Fruit fly (Drosophila melanogaster) whole organism, prepupa: ENCODE data around the gene Acp65Aa.

Experiments used
- Blimp-1 ChIP-seq: fragments of 200-800 bp; sonication (Bioruptor generic); optimal IDR thresholded peaks from 3 replicates; lab custom pipeline; 2017; ENCODE audit warnings: missing biosample characterization, missing genetic modification characterization, mild to moderate bottlenecking, moderate library complexity, missing genetic modification reagents
- CG10631 ChIP-seq: fragments of 200-800 bp; sonication (Bioruptor generic); optimal IDR thresholded peaks from 2 replicates; lab custom pipeline; 2016; ENCODE audit warnings: missing biosample characterization, missing genetic modification characterization
- CG11294 ChIP-seq: fragments of 200-800 bp; sonication (Bioruptor generic); IDR thresholded peaks from 2 replicates; pipeline ENCODE4 v1.3.6; 2022; ENCODE audit warnings: missing biosample characterization, missing genetic modification characterization
- CG11762 ChIP-seq: fragments of 200-800 bp; sonication (Bioruptor generic); optimal IDR thresholded peaks from 3 replicates; lab custom pipeline; 2016; ENCODE audit warnings: missing biosample characterization, missing genetic modification characterization; ENCODE audit not compliant: insufficient read depth
- CG15336 ChIP-seq: fragments of 200-800 bp; sonication (Bioruptor generic); IDR thresholded peaks from 2 replicates; pipeline ENCODE4 v1.3.6; 2022; ENCODE audit warnings: missing biosample characterization, missing genetic modification characterization
- CG31627 ChIP-seq: fragments of 200-800 bp; sonication (Bioruptor generic); optimal IDR thresholded peaks from 3 replicates; lab custom pipeline; 2016; ENCODE audit warnings: missing biosample characterization, missing genetic modification characterization
- CG34406 ChIP-seq: fragments of 200-800 bp; sonication (Bioruptor generic); optimal IDR thresholded peaks from 3 replicates; lab custom pipeline; 2016; ENCODE audit warnings: missing biosample characterization, missing genetic modification characterization
- CG3919 ChIP-seq: fragments of 200-800 bp; sonication (Bioruptor generic); optimal IDR thresholded peaks from 3 replicates; lab custom pipeline; 2016; ENCODE audit warnings: missing biosample characterization, missing genetic modification characterization
- CG4318 ChIP-seq: fragments of 200-800 bp; sonication (Bioruptor generic); optimal IDR thresholded peaks from 3 replicates; lab custom pipeline; 2017; ENCODE audit warnings: missing biosample characterization, mild to moderate bottlenecking, missing genetic modification characterization
- CG6276 ChIP-seq: fragments of 200-800 bp; sonication (Bioruptor generic); optimal IDR thresholded peaks from 2 replicates; lab custom pipeline; 2017; ENCODE audit warnings: missing biosample characterization, mild to moderate bottlenecking, missing genetic modification characterization
- CG6808 ChIP-seq: fragments of 200-800 bp; sonication (Bioruptor generic); optimal IDR thresholded peaks from 3 replicates; lab custom pipeline; 2017; ENCODE audit warnings: missing biosample characterization, missing genetic modification characterization, mild to moderate bottlenecking, moderate library complexity, missing genetic modification reagents
- CG6854 ChIP-seq: fragments of 200-800 bp; sonication (Bioruptor generic); optimal IDR thresholded peaks from 2 replicates; lab custom pipeline; 2017; ENCODE audit warnings: missing biosample characterization, mild to moderate bottlenecking, missing genetic modification characterization
- CG7368 ChIP-seq: fragments of 200-800 bp; sonication (Bioruptor generic); optimal IDR thresholded peaks from 3 replicates; lab custom pipeline; 2016; ENCODE audit warnings: missing biosample characterization, missing genetic modification characterization
- CG8319 ChIP-seq: fragments of 200-800 bp; sonication (Bioruptor generic); optimal IDR thresholded peaks from 3 replicates; lab custom pipeline; 2016; ENCODE audit warnings: missing biosample characterization, missing genetic modification characterization
- CG8632 ChIP-seq: fragments of 200-800 bp; sonication (Bioruptor generic); optimal IDR thresholded peaks from 3 replicates; lab custom pipeline; 2016; ENCODE audit warnings: missing biosample characterization, missing genetic modification characterization
- Eip78C ChIP-seq: fragments of 200-800 bp; sonication (Bioruptor generic); peaks from one replicate; lab custom pipeline; 2016; ENCODE audit warnings: missing biosample characterization, missing genetic modification characterization
- Eip93F ChIP-seq: fragments of 200-800 bp; sonication (Bioruptor generic); optimal IDR thresholded peaks from 2 replicates; lab custom pipeline; 2016; ENCODE audit warnings: missing biosample characterization, mild to moderate bottlenecking, missing genetic modification characterization
- Ets21C ChIP-seq: fragments of 200-800 bp; sonication (Bioruptor generic); optimal IDR thresholded peaks from 3 replicates; lab custom pipeline; 2016; ENCODE audit warnings: missing biosample characterization, missing genetic modification characterization
- Ets96B ChIP-seq: fragments of 200-800 bp; optimal IDR thresholded peaks from 2 replicates; lab custom pipeline; 2019; ENCODE audit warnings: missing biosample characterization, mild to moderate bottlenecking, missing genetic modification characterization, moderate library complexity
- Hr39 ChIP-seq: fragments of 200-800 bp; sonication (Bioruptor generic); optimal IDR thresholded peaks from 2 replicates; lab custom pipeline; 2016; ENCODE audit warnings: missing biosample characterization, missing genetic modification characterization
- Hr4 ChIP-seq: fragments of 200-800 bp; sonication (Bioruptor generic); optimal IDR thresholded peaks from 3 replicates; lab custom pipeline; 2016; ENCODE audit warnings: missing biosample characterization, missing genetic modification characterization
- Met ChIP-seq: fragments of 200-800 bp; sonication (Bioruptor generic); optimal IDR thresholded peaks from 3 replicates; lab custom pipeline; 2016; ENCODE audit warnings: missing biosample characterization, missing genetic modification characterization
- OdsH ChIP-seq: fragments of 200-800 bp; sonication (Bioruptor generic); optimal IDR thresholded peaks from 3 replicates; lab custom pipeline; 2016; ENCODE audit warnings: missing biosample characterization, missing genetic modification characterization
- acj6 ChIP-seq: fragments of 200-800 bp; sonication (Bioruptor generic); optimal IDR thresholded peaks from 3 replicates; lab custom pipeline; 2016; ENCODE audit warnings: missing biosample characterization, missing genetic modification characterization
- dsx ChIP-seq: fragments of 200-800 bp; optimal IDR thresholded peaks from 3 replicates; lab custom pipeline; 2019; ENCODE audit warnings: missing biosample characterization, mild to moderate bottlenecking, missing genetic modification characterization, moderate library complexity; ENCODE audit not compliant: poor library complexity, severe bottlenecking
- eg ChIP-seq: fragments of 200-800 bp; sonication (Bioruptor generic); IDR thresholded peaks from 3 replicates; pipeline ENCODE4 v1.3.6; 2022; ENCODE audit warnings: missing biosample characterization, missing genetic modification characterization
- fkh ChIP-seq: fragments of 200-800 bp; sonication (Bioruptor generic); optimal IDR thresholded peaks from 3 replicates; lab custom pipeline; 2017; ENCODE audit warnings: missing biosample characterization, mild to moderate bottlenecking, missing genetic modification characterization, moderate library complexity
- net ChIP-seq: fragments of 200-800 bp; sonication (Bioruptor generic); optimal IDR thresholded peaks from 3 replicates; lab custom pipeline; 2016; ENCODE audit warnings: missing biosample characterization, missing genetic modification characterization
- spab ChIP-seq: fragments of 200-800 bp; sonication (Bioruptor generic); optimal IDR thresholded peaks from 2 replicates; lab custom pipeline; 2017; ENCODE audit warnings: missing biosample characterization, mild to moderate bottlenecking, missing genetic modification characterization, missing genetic modification reagents
- vri ChIP-seq: fragments of 200-800 bp; sonication (Bioruptor generic); optimal IDR thresholded peaks from 3 replicates; lab custom pipeline; 2016; ENCODE audit warnings: missing biosample characterization, mild to moderate bottlenecking, missing genetic modification characterization

The Acp65Aa gene

DNA sequence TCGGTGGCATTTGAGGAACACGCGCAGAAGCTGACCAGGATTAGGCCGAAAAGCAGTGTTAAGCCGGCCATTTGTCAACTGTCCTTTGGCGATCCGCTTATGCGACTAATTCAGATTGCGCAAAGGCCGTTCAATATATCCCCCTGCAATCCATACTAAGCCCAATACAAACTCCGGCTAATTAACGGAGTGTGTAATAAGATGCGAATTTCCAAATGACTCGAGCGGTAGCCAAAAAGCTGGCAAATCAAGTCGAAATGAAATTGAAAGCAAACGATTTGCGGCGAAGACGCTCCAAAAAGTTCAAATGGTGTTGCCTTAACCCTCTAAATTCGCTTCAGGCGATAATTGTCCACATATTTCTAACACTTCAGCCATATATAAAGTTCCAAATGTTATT is 10.2 kb downstream of the Acp65Aa start, which contains the start of gene Cpr65Aw:
Gene Cpr65Aw (minus strand): TSS at position 101 of the 400 bp plus-strand sequence.
- TF ChIP-seq CG6854 (GFP tag; lab: Kevin White, UChicago) (no peak), Blimp-1 (GFP tag; lab: Kevin White, UChicago) (no peak), Ets21C (GFP tag; lab: Kevin White, UChicago) (no peak), CG3919 (GFP tag; lab: Kevin White, UChicago) (no peak), CG7368 (no peak), acj6 (GFP tag; lab: Kevin White, UChicago) (no peak), Hr4 (GFP tag; lab: Kevin White, UChicago) (no peak), spab (GFP tag; lab: Kevin White, UChicago) (no peak)

- TF ChIP-seq Blimp-1 (GFP tag; lab: Kevin White, UChicago) (peak; percentile 92), vri (GFP tag; lab: Kevin White, UChicago) (peak; percentile 90), CG7368 (no peak)
Measured at dm6 chr3L:6141538-6141937, 11.0 kb downstream of the Acp65Aa start.

DNA sequence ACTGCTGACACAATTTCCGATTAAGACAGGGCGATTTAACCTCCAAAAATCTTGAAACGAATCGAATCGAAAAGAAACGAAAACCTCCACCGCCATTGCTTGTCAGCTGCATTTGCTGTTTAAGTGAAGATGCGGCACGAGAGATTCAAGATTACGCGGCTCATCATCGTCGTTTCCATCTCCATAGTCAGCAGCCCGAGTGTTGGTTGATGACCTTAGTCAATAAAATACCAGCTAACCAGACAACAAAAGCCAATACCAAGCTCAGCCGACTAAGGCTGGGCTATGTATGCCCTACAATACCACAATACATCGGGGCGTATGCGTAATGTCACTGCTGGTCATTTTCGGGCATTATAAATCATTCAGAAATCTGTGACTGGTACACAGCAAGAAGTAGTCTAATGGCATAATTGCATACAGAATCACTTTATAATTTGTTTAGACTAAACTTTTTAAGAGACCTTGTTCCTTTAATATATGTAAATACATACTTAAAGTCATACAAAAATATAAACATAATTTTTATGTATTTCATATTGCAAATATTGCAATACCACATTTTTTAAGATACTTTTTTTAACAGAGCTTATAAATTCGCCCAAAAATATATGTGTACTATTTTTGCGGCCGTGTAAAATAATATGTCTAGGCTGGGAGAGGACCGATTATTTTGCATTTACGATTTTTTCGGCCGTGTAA is 11.6 kb downstream of the Acp65Aa start:
- TF ChIP-seq CG34406 (GFP tag; lab: Kevin White, UChicago), result peak; percentile 29
- TF ChIP-seq Eip93F, result no peak
- peak; percentile 76 for TF ChIP-seq Eip78C (GFP tag; lab: Kevin White, UChicago)
- TF ChIP-seq Ets21C (GFP tag; lab: Kevin White, UChicago), result no peak
- TF ChIP-seq acj6 (GFP tag; lab: Kevin White, UChicago), result peak; percentile 3
- peak; percentile 5 for TF ChIP-seq CG8319 (GFP tag; lab: Kevin White, UChicago)
- peak; percentile 21 for TF ChIP-seq CG8632 (GFP tag; lab: Kevin White, UChicago)
- TF ChIP-seq CG11294 (GFP tag; lab: Robert Waterston, UW), result no peak
- peak; percentile 9 for TF ChIP-seq CG10631 (GFP tag; lab: Kevin White, UChicago)

- peak; percentile 56 for TF ChIP-seq fkh (GFP tag; lab: Kevin White, UChicago)
- no peak for TF ChIP-seq CG4318
- TF ChIP-seq vri (GFP tag; lab: Kevin White, UChicago), result no peak
Measured at dm6 chr3L:6139924-6140574, 12.5 kb downstream of the Acp65Aa start, which contains the start of gene Cpr65Av. Gene Cpr65Av, minus strand, starts transcription at chr3L:6139974.

DNA sequence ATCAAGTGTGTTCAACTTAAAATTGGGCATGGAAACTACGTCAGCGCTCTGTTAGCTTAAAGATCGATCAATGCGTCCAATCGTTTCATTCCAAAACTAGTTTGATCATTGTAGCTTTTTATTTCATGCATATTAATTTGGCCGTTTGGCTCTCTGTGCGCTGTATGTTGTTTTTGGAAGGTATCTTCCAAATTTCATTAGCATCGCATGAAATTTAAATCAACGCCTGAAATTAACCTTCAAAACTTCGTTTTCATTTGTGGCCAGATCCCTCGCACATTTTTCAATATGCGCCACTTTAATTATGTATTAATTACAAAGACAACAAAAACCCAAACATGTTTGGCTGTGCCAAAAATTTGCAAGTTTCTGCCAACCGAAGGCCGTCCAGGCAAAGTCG is 14.0 kb downstream of the Acp65Aa start:
- TF ChIP-seq Hr39 (GFP tag; lab: Kevin White, UChicago) (no peak), CG11762 (no peak), eg (no peak), Eip78C (GFP tag; lab: Kevin White, UChicago) (no peak), CG8632 (GFP tag; lab: Kevin White, UChicago) (no peak), acj6 (GFP tag; lab: Kevin White, UChicago) (no peak), OdsH (GFP tag; lab: Kevin White, UChicago) (no peak), CG6808 (no peak), Hr4 (GFP tag; lab: Kevin White, UChicago) (no peak), CG6276 (GFP tag; lab: Kevin White, UChicago) (no peak), Met (GFP tag; lab: Kevin White, UChicago) (no peak), net (no peak), CG31627 (GFP tag; lab: Kevin White, UChicago) (no peak), dsx (no peak), vri (GFP tag; lab: Kevin White, UChicago) (no peak), Ets96B (tag; lab: Kevin White, UChicago) (no peak), CG15336 (GFP tag; lab: Robert Waterston, UW) (no peak), Blimp-1 (GFP tag; lab: Kevin White, UChicago) (no peak)
